Worm (Caenorhabditis elegans) whole organism, L4 larva: ENCODE results near the gene F20G2.6.

Experiments
- F10B5.3 ChIP-seq: sonication (generic microtip); optimal IDR thresholded peaks from 2 replicates; lab custom pipeline; 2016; ENCODE audit warnings: mild to moderate bottlenecking, missing genetic modification characterization, missing compliant biosample characterization
- F37D6.2 ChIP-seq: sonication (generic microtip); optimal IDR thresholded peaks from 2 replicates; lab custom pipeline; 2016; ENCODE audit warnings: mild to moderate bottlenecking, missing genetic modification characterization, missing compliant biosample characterization
- F44E2.7 ChIP-seq: fragments of 200-800 bp; sonication (Bioruptor generic); IDR thresholded peaks from 2 replicates; pipeline ENCODE4 v2.1.2; 2022; ENCODE audit warnings: missing genetic modification characterization, missing compliant biosample characterization
- F49E8.2 ChIP-seq: sonication (generic microtip); optimal IDR thresholded peaks from 2 replicates; lab custom pipeline; 2016; ENCODE audit warnings: missing compliant biosample characterization, mild to moderate bottlenecking, missing genetic modification characterization, borderline replicate concordance
- R02D3.7 ChIP-seq: fragments of 150-350 bp; sonication (generic microtip); optimal IDR thresholded peaks from 3 replicates; lab custom pipeline; 2014; ENCODE audit warnings: missing biosample characterization, missing genetic modification characterization
- T20F7.1 ChIP-seq: fragments of 200-800 bp; sonication (Bioruptor generic); optimal IDR thresholded peaks from 2 replicates; lab custom pipeline; 2018; ENCODE audit warnings: mild to moderate bottlenecking, missing genetic modification characterization, missing compliant biosample characterization
- ZK546.5 ChIP-seq, 2 experiments: sonication (generic microtip); optimal IDR thresholded peaks; 2 replicates each; lab custom pipeline; 2017; ENCODE audit warnings: missing biosample characterization in 2 of 2, missing genetic modification characterization in 2 of 2
- aha-1 ChIP-seq: fragments of 150-350 bp; peaks from one replicate; lab custom pipeline; 2014; ENCODE audit warnings: missing biosample characterization, missing genetic modification characterization
- aly-2 ChIP-seq: sonication (generic microtip); optimal IDR thresholded peaks from 2 replicates; lab custom pipeline; 2018; ENCODE audit warnings: missing biosample characterization, missing genetic modification characterization
- ama-1 ChIP-seq: fragments of 150-350 bp; optimal IDR thresholded peaks from 2 replicates; lab custom pipeline; 2014; ENCODE audit warnings: inconsistent platforms, mixed read lengths
- attf-4 ChIP-seq: sonication (generic microtip); optimal IDR thresholded peaks from 3 replicates; lab custom pipeline; 2017; ENCODE audit warnings: missing biosample characterization, missing genetic modification characterization
- ceh-20 ChIP-seq: fragments of 200-800 bp; sonication (Bioruptor generic); IDR thresholded peaks from 2 replicates; pipeline ENCODE4 v1.3.6; 2022; ENCODE audit warnings: missing genetic modification reagents, missing genetic modification characterization, missing compliant biosample characterization
- ceh-28 ChIP-seq: fragments of 150-350 bp; optimal IDR thresholded peaks from 2 replicates; lab custom pipeline; 2014; ENCODE audit warnings: missing biosample characterization, missing genetic modification reagents, missing genetic modification characterization
- ceh-32 ChIP-seq: sonication (generic microtip); optimal IDR thresholded peaks from 2 replicates; lab custom pipeline; 2016; ENCODE audit warnings: mild to moderate bottlenecking, missing genetic modification characterization, missing compliant biosample characterization; ENCODE audit not compliant: poor library complexity
- ceh-62 ChIP-seq: sonication (generic microtip); optimal IDR thresholded peaks from 2 replicates; lab custom pipeline; 2017; ENCODE audit warnings: missing biosample characterization, missing genetic modification characterization
- ctbp-1 ChIP-seq: fragments of 200-800 bp; sonication (Bioruptor generic); IDR thresholded peaks from 2 replicates; pipeline ENCODE4 v1.3.6; 2022; ENCODE audit warnings: missing genetic modification reagents, missing genetic modification characterization, missing compliant biosample characterization
- daf-12 ChIP-seq: fragments of 150-350 bp; optimal IDR thresholded peaks from 2 replicates; lab custom pipeline; 2014; ENCODE audit warnings: missing biosample characterization, missing genetic modification reagents, missing genetic modification characterization
- daf-19 ChIP-seq: fragments of 200-800 bp; sonication (Bioruptor generic); conservative IDR thresholded peaks from 2 replicates; pipeline ENCODE4 v1.3.6; 2022; ENCODE audit warnings: missing genetic modification characterization, missing compliant biosample characterization
- dmd-8 ChIP-seq: fragments of 200-800 bp; sonication (Bioruptor generic); IDR thresholded peaks from 2 replicates; pipeline ENCODE4 v1.3.6; 2022; ENCODE audit warnings: missing genetic modification characterization, missing compliant biosample characterization
- dpl-1 ChIP-seq: fragments of 150-350 bp; optimal IDR thresholded peaks from 2 replicates; lab custom pipeline; 2014; ENCODE audit warnings: missing biosample characterization, missing genetic modification reagents, missing genetic modification characterization
- fos-1 ChIP-seq: fragments of 150-350 bp; optimal IDR thresholded peaks from 2 replicates; lab custom pipeline; 2014; ENCODE audit warnings: missing biosample characterization, missing genetic modification characterization
- hif-1 ChIP-seq, 2 experiments: sonication (generic microtip); optimal IDR thresholded peaks; 2 replicates each; lab custom pipeline; 2016 to 2017; ENCODE audit warnings: missing compliant biosample characterization in 2 of 2, missing genetic modification characterization in 2 of 2, missing genetic modification reagents in 2 of 2, missing genotype in 2 of 2, mild to moderate bottlenecking in 1 of 2
- hmg-1.1 ChIP-seq: fragments of 200-800 bp; sonication (Bioruptor generic); IDR thresholded peaks from 2 replicates; pipeline ENCODE4 v1.3.6; 2022; ENCODE audit warnings: missing genetic modification reagents, missing genetic modification characterization, missing compliant biosample characterization
- lin-1 ChIP-seq: fragments of 200-800 bp; sonication (Bioruptor generic); IDR thresholded peaks from 2 replicates; pipeline ENCODE4 v1.3.6; 2022; ENCODE audit warnings: missing genetic modification reagents, missing genetic modification characterization, missing compliant biosample characterization
- lin-13 ChIP-seq: fragments of 150-350 bp; optimal IDR thresholded peaks from 2 replicates; lab custom pipeline; 2014; ENCODE audit warnings: missing biosample characterization, missing genetic modification reagents, missing genetic modification characterization
- lin-38 ChIP-seq: fragments of 200-800 bp; sonication (Bioruptor generic); IDR thresholded peaks from 2 replicates; pipeline ENCODE4 v1.3.6; 2022; ENCODE audit warnings: missing genetic modification reagents, missing genetic modification characterization, missing compliant biosample characterization
- lin-39 ChIP-seq: fragments of 150-350 bp; optimal IDR thresholded peaks from 2 replicates; lab custom pipeline; 2014; ENCODE audit warnings: missing biosample characterization, missing genetic modification reagents, missing genetic modification characterization
- lir-3 ChIP-seq: sonication (generic microtip); optimal IDR thresholded peaks from 2 replicates; lab custom pipeline; 2016; ENCODE audit warnings: mild to moderate bottlenecking, missing genetic modification characterization, missing compliant biosample characterization
- lsy-2 ChIP-seq, 2 experiments: fragments of 150-350 bp in 1 of 2; sonication (generic microtip) in 1 of 2; optimal IDR thresholded peaks; 2 replicates each; lab custom pipeline; 2014 to 2017; ENCODE audit warnings: missing biosample characterization in 2 of 2, missing genetic modification characterization in 2 of 2
- mdt-29 ChIP-seq: fragments of 200-800 bp; sonication (Bioruptor generic); IDR thresholded peaks from 2 replicates; pipeline ENCODE4 v1.3.6; 2022; ENCODE audit warnings: missing genetic modification reagents, missing genetic modification characterization, missing compliant biosample characterization
- mes-2 ChIP-seq: sonication (generic microtip); optimal IDR thresholded peaks from 2 replicates; lab custom pipeline; 2016; ENCODE audit warnings: missing genotype, mild to moderate bottlenecking, missing genetic modification characterization, missing compliant biosample characterization; ENCODE audit not compliant: poor library complexity, severe bottlenecking
- nhr-10 ChIP-seq: fragments of 150-350 bp; optimal IDR thresholded peaks from 2 replicates; lab custom pipeline; 2014; ENCODE audit warnings: missing biosample characterization, missing genetic modification characterization
- nhr-102 ChIP-seq: sonication (generic microtip); optimal IDR thresholded peaks from 2 replicates; lab custom pipeline; 2016; ENCODE audit warnings: mild to moderate bottlenecking, missing genetic modification characterization, moderate library complexity, missing compliant biosample characterization
- nhr-11 ChIP-seq: fragments of 150-350 bp; optimal IDR thresholded peaks from 2 replicates; lab custom pipeline; 2014; ENCODE audit warnings: missing biosample characterization, missing genetic modification characterization
- nhr-111 ChIP-seq: fragments of 200-800 bp; sonication (Bioruptor generic); optimal IDR thresholded peaks from 2 replicates; lab custom pipeline; 2018; ENCODE audit warnings: mild to moderate bottlenecking, missing genetic modification characterization, missing compliant biosample characterization
- nhr-237 ChIP-seq: sonication (generic microtip); optimal IDR thresholded peaks from 2 replicates; lab custom pipeline; 2017; ENCODE audit warnings: missing biosample characterization, missing genetic modification characterization
- nhr-41 ChIP-seq: fragments of 200-800 bp; sonication (Bioruptor generic); IDR thresholded peaks from 2 replicates; pipeline ENCODE4 v1.3.6; 2022; ENCODE audit warnings: missing genetic modification reagents, missing genetic modification characterization, missing compliant biosample characterization
- nhr-76 ChIP-seq: fragments of 150-350 bp; optimal IDR thresholded peaks from 2 replicates; lab custom pipeline; 2014; ENCODE audit warnings: missing biosample characterization, missing genetic modification characterization
- rbr-2 ChIP-seq: sonication (generic microtip); optimal IDR thresholded peaks from 2 replicates; lab custom pipeline; 2016; ENCODE audit warnings: missing genotype, missing genetic modification characterization, missing compliant biosample characterization
- saeg-2 ChIP-seq: fragments of 200-800 bp; sonication (Bioruptor generic); IDR thresholded peaks from 2 replicates; pipeline ENCODE4 v1.3.6; 2022; ENCODE audit warnings: missing genetic modification reagents, missing genetic modification characterization, missing compliant biosample characterization
- sdz-12 ChIP-seq: fragments of 200-800 bp; sonication (Bioruptor generic); optimal IDR thresholded peaks from 2 replicates; lab custom pipeline; 2018; ENCODE audit warnings: mild to moderate bottlenecking, missing genetic modification characterization, missing compliant biosample characterization
- set-16 ChIP-seq: fragments of 200-800 bp; sonication (Bioruptor generic); IDR thresholded peaks from 2 replicates; pipeline ENCODE4 v1.3.6; 2022; ENCODE audit warnings: missing genetic modification reagents, missing genetic modification characterization, missing compliant biosample characterization
- snpc-1.2 ChIP-seq: fragments of 200-800 bp; sonication (Bioruptor generic); IDR thresholded peaks from 2 replicates; pipeline ENCODE4 v1.3.6; 2022; ENCODE audit warnings: missing genetic modification reagents, missing genetic modification characterization, missing compliant biosample characterization
- snpc-4 ChIP-seq: fragments of 150-350 bp; optimal IDR thresholded peaks from 2 replicates; lab custom pipeline; 2014; ENCODE audit warnings: missing biosample characterization, missing genetic modification characterization
- spr-1 ChIP-seq: sonication (generic microtip); optimal IDR thresholded peaks from 2 replicates; lab custom pipeline; 2016; ENCODE audit warnings: mild to moderate bottlenecking, missing genetic modification characterization, missing compliant biosample characterization
- tra-1 ChIP-seq: fragments of 200-800 bp; sonication (Bioruptor generic); IDR thresholded peaks from 2 replicates; pipeline ENCODE4 v1.3.6; 2022; ENCODE audit warnings: missing genetic modification reagents, missing genetic modification characterization, missing compliant biosample characterization
- unc-130 ChIP-seq: sonication (generic microtip); optimal IDR thresholded peaks from 2 replicates; lab custom pipeline; 2016; ENCODE audit warnings: missing genetic modification reagents, missing genetic modification characterization, missing compliant biosample characterization
- unc-39 ChIP-seq: sonication (generic microtip); optimal IDR thresholded peaks from 2 replicates; lab custom pipeline; 2017; ENCODE audit warnings: missing biosample characterization, missing genetic modification characterization
- zfp-3 ChIP-seq: fragments of 200-800 bp; sonication (Bioruptor generic); conservative IDR thresholded peaks from 2 replicates; pipeline ENCODE4 v1.3.6; 2022; ENCODE audit warnings: missing genetic modification reagents, missing genetic modification characterization, missing compliant biosample characterization
- zip-2 ChIP-seq: fragments of 150-350 bp; optimal IDR thresholded peaks from 2 replicates; lab custom pipeline; 2014; ENCODE audit warnings: missing biosample characterization, missing genetic modification characterization
- ztf-11 ChIP-seq: fragments of 150-350 bp; optimal IDR thresholded peaks from 2 replicates; lab custom pipeline; 2014; ENCODE audit warnings: missing biosample characterization, missing genetic modification characterization

Gene F20G2.6

ce11 chrV:13787225-13787898 is 24.5 kb downstream of the F20G2.6 start, which contains the start of the genes F53C11.4 and F53C11.5 (continued):
- TF ChIP-seq dmd-8 (GFP tag; lab: Robert Waterston, UW) (no peak), lir-3 (no peak), dpl-1 (GFP tag; lab: Kevin White, UChicago) (no peak), mes-2 (tag; lab: Kevin White, UChicago) (peak; percentile 57), aha-1 (tag; lab: Kevin White, UChicago) (no peak), F44E2.7 (GFP tag; lab: Robert Waterston, UW) (no peak), F37D6.2 (tag; lab: Kevin White, UChicago) (no peak), F10B5.3 (no peak), hif-1 (tag; optimal IDR thresholded peaks at IDR 0.05; lab: Kevin White, UChicago) (peak in 1 of 2 experiments; percentile 79), lsy-2 (tag; optimal IDR thresholded peaks at IDR 0.05; lab: Kevin White, UChicago) (peak in 1 of 2 experiments; percentile 86), nhr-10 (no peak), hmg-1.1 (GFP tag; lab: Robert Waterston, UW) (0 out of 2 replicates have a peak, but pooled peaks have one; percentile 12), nhr-11 (tag; lab: Kevin White, UChicago) (no peak), rbr-2 (tag; lab: Kevin White, UChicago) (peak; percentile 9), F49E8.2 (tag; lab: Kevin White, UChicago) (no peak), lin-38 (0 out of 2 replicates have a peak, but pooled peaks have one; percentile 31), zfp-3 (GFP tag; lab: Robert Waterston, UW) (no peak), ZK546.5 (tag; optimal IDR thresholded peaks at IDR 0.05; lab: Kevin White, UChicago) (no peak), ama-1 (lab: Kevin White, UChicago) (peak; percentile 51), snpc-1.2 (GFP tag; lab: Robert Waterston, UW) (no peak), lin-13 (no peak), zip-2 (tag; lab: Kevin White, UChicago) (no peak), tra-1 (GFP tag; lab: Robert Waterston, UW) (0 out of 2 replicates have a peak, but pooled peaks have one; percentile 24), daf-12 (tag; lab: Kevin White, UChicago) (no peak), spr-1 (tag; lab: Kevin White, UChicago) (no peak), nhr-111 (GFP tag; lab: Kevin White, UChicago) (no peak), attf-4 (tag; lab: Kevin White, UChicago) (no peak), aly-2 (no peak), T20F7.1 (GFP tag; lab: Kevin White, UChicago) (peak; percentile 19), nhr-102 (tag; lab: Kevin White, UChicago) (no peak), ctbp-1 (GFP tag; lab: Robert Waterston, UW) (no peak), ceh-62 (tag; lab: Kevin White, UChicago) (no peak), lin-1 (GFP tag; lab: Robert Waterston, UW) (no peak), unc-39 (tag; lab: Kevin White, UChicago) (no peak), fos-1 (no peak), nhr-237 (tag; lab: Kevin White, UChicago) (no peak), set-16 (GFP tag; lab: Robert Waterston, UW) (no peak), ztf-11 (tag; lab: Kevin White, UChicago) (no peak), unc-130 (GFP tag; lab: Kevin White, UChicago) (peak; percentile 3), mdt-29 (GFP tag; lab: Robert Waterston, UW) (no peak), ceh-32 (tag; lab: Kevin White, UChicago) (no peak), saeg-2 (GFP tag; lab: Robert Waterston, UW) (no peak), sdz-12 (GFP tag; lab: Kevin White, UChicago) (no peak), nhr-41 (GFP tag; lab: Robert Waterston, UW) (no peak), snpc-4 (tag; lab: Kevin White, UChicago) (no peak), ceh-20 (GFP tag; lab: Robert Waterston, UW) (no peak), lin-39 (tag; lab: Kevin White, UChicago) (no peak), ceh-28 (tag; lab: Kevin White, UChicago) (no peak), nhr-76 (tag; lab: Kevin White, UChicago) (no peak), daf-19 (GFP tag; lab: Robert Waterston, UW) (no peak), R02D3.7 (tag; lab: Kevin White, UChicago) (no peak)
